Worm (Caenorhabditis elegans): ENCODE results near the gene hda-11.

DNA sequence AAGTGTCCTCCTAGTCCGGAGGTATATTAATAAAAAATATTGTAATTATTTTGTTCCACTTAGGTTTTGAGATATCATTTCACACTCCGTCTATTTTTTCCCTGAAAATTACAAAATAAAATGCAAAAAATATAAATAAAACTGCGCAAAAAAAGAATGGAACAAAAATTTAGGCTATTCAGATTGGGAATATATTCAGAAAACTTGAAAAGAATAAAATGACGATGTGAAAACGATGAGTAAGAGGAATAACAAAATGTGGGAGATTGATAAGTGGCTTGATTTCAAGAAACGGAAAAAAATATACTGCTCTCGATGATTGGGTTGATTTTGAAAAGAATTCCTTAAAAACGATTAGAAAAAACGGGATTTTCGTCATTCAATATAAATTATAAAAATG lies 11.7 kb upstream of the hda-11 start, which contains the start of gene dmsr-8:
- TF ChIP-seq ztf-11 (tag; optimal IDR thresholded peaks at IDR 0.05) (no peak), lin-13 (GFP tag; optimal IDR thresholded peaks at IDR 0.05) (no peak), lin-39 (tag; optimal IDR thresholded peaks at IDR 0.05) (no peak)
